Worm (Caenorhabditis elegans) whole organism, L2 larva: ENCODE results near the gene C01G6.9.

ENCODE experiments used
- C34F6.9 ChIP-seq: fragments of 150-350 bp; optimal IDR thresholded peaks from 2 replicates; lab custom pipeline; 2014; ENCODE audit warnings: missing biosample characterization, missing genetic modification characterization
- F13H6.1 ChIP-seq: sonication (generic microtip); optimal IDR thresholded peaks from 2 replicates; lab custom pipeline; 2016; ENCODE audit warnings: missing genetic modification characterization, missing compliant biosample characterization
- R02D3.7 ChIP-seq: fragments of 150-350 bp; optimal IDR thresholded peaks from 2 replicates; lab custom pipeline; 2014; ENCODE audit warnings: missing biosample characterization, missing genetic modification characterization
- Y55F3AM.14 ChIP-seq: fragments of 200-800 bp; sonication (Bioruptor generic); optimal IDR thresholded peaks from 2 replicates; lab custom pipeline; 2018; ENCODE audit warnings: mild to moderate bottlenecking, missing genetic modification characterization, missing compliant biosample characterization
- ZK546.5 ChIP-seq: sonication (generic microtip); optimal IDR thresholded peaks from 2 replicates; lab custom pipeline; 2017; ENCODE audit warnings: missing biosample characterization, missing genetic modification characterization
- alr-1 ChIP-seq: fragments of 150-350 bp; optimal IDR thresholded peaks from 2 replicates; lab custom pipeline; 2014; ENCODE audit warnings: missing biosample characterization, missing genetic modification characterization
- aly-2 ChIP-seq: fragments of 150-350 bp; optimal IDR thresholded peaks from 2 replicates; lab custom pipeline; 2014; ENCODE audit warnings: missing biosample characterization, missing genetic modification characterization
- ama-1 ChIP-seq: fragments of 150-350 bp; optimal IDR thresholded peaks from 2 replicates; lab custom pipeline; 2018; ENCODE audit warnings: inconsistent platforms
- blmp-1 ChIP-seq: sonication (generic microtip); optimal IDR thresholded peaks from 2 replicates; lab custom pipeline; 2017; ENCODE audit warnings: missing genetic modification characterization, mild to moderate bottlenecking, missing compliant biosample characterization, antibody characterized with exemption, moderate library complexity; ENCODE audit not compliant: insufficient read depth
- ceh-16 ChIP-seq: fragments of 150-350 bp; optimal IDR thresholded peaks from 2 replicates; lab custom pipeline; 2014; ENCODE audit warnings: missing biosample characterization, missing genetic modification characterization
- ceh-82 ChIP-seq: fragments of 150-350 bp; optimal IDR thresholded peaks from 2 replicates; lab custom pipeline; 2014; ENCODE audit warnings: missing biosample characterization, missing genetic modification characterization
- crh-2 ChIP-seq: sonication (generic microtip); optimal IDR thresholded peaks from 2 replicates; lab custom pipeline; 2017; ENCODE audit warnings: missing biosample characterization, missing genetic modification characterization
- dmd-4 ChIP-seq: sonication (generic microtip); optimal IDR thresholded peaks from 2 replicates; lab custom pipeline; 2017; ENCODE audit warnings: missing biosample characterization, missing genetic modification characterization
- egl-27 ChIP-seq: sonication (generic microtip); optimal IDR thresholded peaks from 3 replicates; lab custom pipeline; 2017; ENCODE audit warnings: missing biosample characterization, missing genetic modification reagents, missing genetic modification characterization
- elt-1 ChIP-seq: fragments of 150-350 bp; optimal IDR thresholded peaks from 2 replicates; lab custom pipeline; 2014; ENCODE audit warnings: missing biosample characterization, missing genetic modification characterization
- elt-3 ChIP-seq: sonication (generic microtip); optimal IDR thresholded peaks from 2 replicates; lab custom pipeline; 2017; ENCODE audit warnings: missing biosample characterization, missing genetic modification characterization
- fos-1 ChIP-seq: fragments of 150-350 bp; optimal IDR thresholded peaks from 2 replicates; lab custom pipeline; 2014; ENCODE audit warnings: missing biosample characterization, missing genetic modification characterization
- gmeb-1 ChIP-seq: fragments of 150-350 bp; optimal IDR thresholded peaks from 2 replicates; lab custom pipeline; 2014; ENCODE audit warnings: missing biosample characterization, missing genetic modification characterization
- lin-11 ChIP-seq: fragments of 150-350 bp; sonication (generic microtip); optimal IDR thresholded peaks from 2 replicates; lab custom pipeline; 2014; ENCODE audit warnings: missing biosample characterization, missing genetic modification characterization, inconsistent platforms, mixed read lengths
- lin-13 ChIP-seq: fragments of 150-350 bp; optimal IDR thresholded peaks from 2 replicates; lab custom pipeline; 2014; ENCODE audit warnings: missing biosample characterization, missing genetic modification reagents, missing genetic modification characterization
- lin-39 ChIP-seq: fragments of 150-350 bp; optimal IDR thresholded peaks from 2 replicates; lab custom pipeline; 2014; ENCODE audit warnings: missing biosample characterization, missing genetic modification reagents, missing genetic modification characterization
- lsy-2 ChIP-seq, 2 experiments: fragments of 150-350 bp in 1 of 2; sonication (generic microtip) in 1 of 2; optimal IDR thresholded peaks; 2 replicates each; lab custom pipeline; 2014 to 2017; ENCODE audit warnings: missing biosample characterization in 2 of 2, missing genetic modification characterization in 2 of 2
- mab-5 ChIP-seq: fragments of 150-350 bp; optimal IDR thresholded peaks from 2 replicates; lab custom pipeline; 2014; ENCODE audit warnings: missing biosample characterization, missing genetic modification characterization
- mbf-1 ChIP-seq: sonication (generic microtip); optimal IDR thresholded peaks from 2 replicates; lab custom pipeline; 2017; ENCODE audit warnings: missing biosample characterization, missing genetic modification characterization
- mdl-1 ChIP-seq, 2 experiments: fragments of 150-350 bp in 1 of 2; sonication (generic microtip) in 1 of 2; optimal IDR thresholded peaks; 2 replicates each; lab custom pipeline; 2017; ENCODE audit warnings: missing biosample characterization in 2 of 2, missing genetic modification characterization in 2 of 2
- nhr-10 ChIP-seq: sonication (generic microtip); optimal IDR thresholded peaks from 2 replicates; lab custom pipeline; 2017; ENCODE audit warnings: missing biosample characterization, missing genetic modification characterization
- nhr-11 ChIP-seq: fragments of 150-350 bp; optimal IDR thresholded peaks from 2 replicates; lab custom pipeline; 2014; ENCODE audit warnings: missing biosample characterization, missing genetic modification characterization
- nhr-12 ChIP-seq: fragments of 150-350 bp; optimal IDR thresholded peaks from 2 replicates; lab custom pipeline; 2014; ENCODE audit warnings: missing biosample characterization, missing genetic modification characterization
- nhr-129 ChIP-seq: fragments of 150-350 bp; optimal IDR thresholded peaks from 2 replicates; lab custom pipeline; 2014; ENCODE audit warnings: missing biosample characterization, missing genetic modification characterization
- nhr-21 ChIP-seq: fragments of 150-350 bp; optimal IDR thresholded peaks from 2 replicates; lab custom pipeline; 2014; ENCODE audit warnings: missing biosample characterization, missing genetic modification characterization
- nhr-23 ChIP-seq: fragments of 150-350 bp; optimal IDR thresholded peaks from 2 replicates; lab custom pipeline; 2014; ENCODE audit warnings: missing biosample characterization, missing genetic modification reagents, missing genetic modification characterization
- nhr-237 ChIP-seq: fragments of 150-350 bp; optimal IDR thresholded peaks from 2 replicates; lab custom pipeline; 2014; ENCODE audit warnings: missing biosample characterization, missing genetic modification characterization
- nhr-25 ChIP-seq: fragments of 150-350 bp; sonication (generic microtip); optimal IDR thresholded peaks from 3 replicates; lab custom pipeline; 2014; ENCODE audit warnings: missing biosample characterization, missing genetic modification characterization
- nhr-6 ChIP-seq: fragments of 150-350 bp; optimal IDR thresholded peaks from 2 replicates; lab custom pipeline; 2014; ENCODE audit warnings: missing biosample characterization, missing genetic modification characterization
- nhr-77 ChIP-seq: fragments of 150-350 bp; optimal IDR thresholded peaks from 2 replicates; lab custom pipeline; 2014; ENCODE audit warnings: missing biosample characterization, missing genetic modification characterization
- peb-1 ChIP-seq: fragments of 150-350 bp; optimal IDR thresholded peaks from 2 replicates; lab custom pipeline; 2014; ENCODE audit warnings: missing biosample characterization, missing genetic modification characterization
- sem-4 ChIP-seq: fragments of 150-350 bp; optimal IDR thresholded peaks from 2 replicates; lab custom pipeline; 2014; ENCODE audit warnings: missing biosample characterization, missing genetic modification reagents, missing genetic modification characterization
- skn-1 ChIP-seq: sonication (generic microtip); optimal IDR thresholded peaks from 2 replicates; lab custom pipeline; 2017; ENCODE audit warnings: missing biosample characterization, missing genetic modification characterization
- sma-3 ChIP-seq: sonication (generic microtip); optimal IDR thresholded peaks from 2 replicates; lab custom pipeline; 2016; ENCODE audit warnings: missing genetic modification reagents, missing genetic modification characterization, missing compliant biosample characterization
- sma-9 ChIP-seq, 2 experiments: fragments of 150-350 bp in 1 of 2; sonication (generic microtip) in 1 of 2; optimal IDR thresholded peaks; 2 replicates each; lab custom pipeline; 2014 to 2016; ENCODE audit warnings: missing genetic modification characterization in 2 of 2, mild to moderate bottlenecking in 1 of 2, missing biosample characterization in 1 of 2, missing compliant biosample characterization in 1 of 2, missing genetic modification reagents in 1 of 2, moderate library complexity in 1 of 2
- snpc-4 ChIP-seq: fragments of 150-350 bp; optimal IDR thresholded peaks from 2 replicates; lab custom pipeline; 2014; ENCODE audit warnings: missing biosample characterization, missing genetic modification characterization
- unc-39 ChIP-seq: fragments of 150-350 bp; optimal IDR thresholded peaks from 2 replicates; lab custom pipeline; 2014; ENCODE audit warnings: missing biosample characterization, missing genetic modification characterization
- unc-55 ChIP-seq: fragments of 150-350 bp; sonication (generic microtip); optimal IDR thresholded peaks from 3 replicates; lab custom pipeline; 2014; ENCODE audit warnings: missing biosample characterization, missing genetic modification reagents, missing genetic modification characterization
- unc-62 ChIP-seq: fragments of 150-350 bp; optimal IDR thresholded peaks from 2 replicates; lab custom pipeline; 2014; ENCODE audit warnings: missing biosample characterization, missing genetic modification reagents, missing genetic modification characterization
- zag-1 ChIP-seq: fragments of 150-350 bp; optimal IDR thresholded peaks from 2 replicates; lab custom pipeline; 2014; ENCODE audit warnings: missing biosample characterization, missing genetic modification characterization
- ztf-1 ChIP-seq: fragments of 200-800 bp; sonication (Bioruptor generic); conservative IDR thresholded peaks from 2 replicates; pipeline ENCODE4 v1.3.6; 2022; ENCODE audit warnings: missing genetic modification characterization, missing compliant biosample characterization
- ztf-11 ChIP-seq: sonication (generic microtip); optimal IDR thresholded peaks from 2 replicates; lab custom pipeline; 2017; ENCODE audit warnings: missing biosample characterization, missing genetic modification characterization
- ztf-4 ChIP-seq: fragments of 150-350 bp; optimal IDR thresholded peaks from 2 replicates; lab custom pipeline; 2014; ENCODE audit warnings: missing biosample characterization, missing genetic modification characterization

Gene C01G6.9

ce11 chrII:9291632-9292031 is 4.0 kb downstream of the C01G6.9 start, which contains the start of gene acs-7:
TSS of gene acs-7 (plus strand) at chrII:9292017.
- TF ChIP-seq ceh-82 (tag; lab: Kevin White, UChicago) (no peak), crh-2 (tag; lab: Kevin White, UChicago) (peak; percentile 91), lsy-2 (tag; optimal IDR thresholded peaks at IDR 0.05; lab: Kevin White, UChicago) (no peak), ztf-11 (tag; lab: Kevin White, UChicago) (no peak), dmd-4 (tag; lab: Kevin White, UChicago) (no peak), nhr-10 (tag; lab: Kevin White, UChicago) (no peak), unc-55 (GFP tag; lab: Kevin White, UChicago) (no peak), R02D3.7 (tag; lab: Kevin White, UChicago) (no peak), F13H6.1 (tag; lab: Kevin White, UChicago) (peak; percentile 31), ceh-16 (tag; lab: Kevin White, UChicago) (no peak), peb-1 (tag; lab: Kevin White, UChicago) (no peak), ztf-1 (GFP tag; lab: Robert Waterston, UW) (no peak), sma-3 (GFP tag; lab: Kevin White, UChicago) (no peak), Y55F3AM.14 (GFP tag; lab: Kevin White, UChicago) (no peak), alr-1 (tag; lab: Kevin White, UChicago) (no peak), nhr-21 (tag; lab: Kevin White, UChicago) (no peak), ztf-4 (no peak), ZK546.5 (tag; lab: Kevin White, UChicago) (no peak), sem-4 (tag; lab: Kevin White, UChicago) (no peak), nhr-11 (tag; lab: Kevin White, UChicago) (no peak), lin-11 (no peak), nhr-12 (tag; lab: Kevin White, UChicago) (no peak), mab-5 (tag; lab: Kevin White, UChicago) (no peak), gmeb-1 (peak; percentile 50), nhr-25 (tag; lab: Kevin White, UChicago) (no peak), aly-2 (no peak), zag-1 (tag; lab: Kevin White, UChicago) (no peak), unc-62 (no peak), nhr-77 (no peak), fos-1 (tag; lab: Kevin White, UChicago) (peak; percentile 97), C34F6.9 (tag; lab: Kevin White, UChicago) (no peak), snpc-4 (tag; lab: Kevin White, UChicago) (no peak), mdl-1 (tag; optimal IDR thresholded peaks at IDR 0.05; lab: Kevin White, UChicago) (no peak), ama-1 (lab: Kevin White, UChicago) (no peak), mbf-1 (tag; lab: Kevin White, UChicago) (no peak), nhr-23 (tag; lab: Kevin White, UChicago) (no peak), nhr-129 (tag; lab: Kevin White, UChicago) (no peak), egl-27 (tag; lab: Kevin White, UChicago) (no peak), nhr-237 (tag; lab: Kevin White, UChicago) (no peak), blmp-1 (tag; lab: Kevin White, UChicago) (no peak), sma-9 (GFP tag; optimal IDR thresholded peaks at IDR 0.05; lab: Kevin White, UChicago) (peak; percentile 52), sma-9 (tag; optimal IDR thresholded peaks at IDR 0.05; lab: Kevin White, UChicago) (no peak), lin-39 (tag; lab: Kevin White, UChicago) (no peak), elt-3 (tag; lab: Kevin White, UChicago) (no peak), skn-1 (tag; lab: Kevin White, UChicago) (peak; percentile 39), lin-13 (GFP tag; lab: Kevin White, UChicago) (no peak), nhr-6 (tag; lab: Kevin White, UChicago) (no peak), elt-1 (tag; lab: Kevin White, UChicago) (no peak), unc-39 (no peak)
